Worm (Caenorhabditis elegans): ENCODE data around the gene T08H10.3.

- TF ChIP-seq ztf-11 (tag; optimal IDR thresholded peaks at IDR 0.05) (no peak), rnt-1 (tag; optimal IDR thresholded peaks at IDR 0.05) (no peak), dsc-1 (tag; optimal IDR thresholded peaks at IDR 0.05) (no peak), lin-39 (tag; optimal IDR thresholded peaks at IDR 0.05) (no peak), nhr-11 (tag; optimal IDR thresholded peaks at IDR 0.05) (no peak), ets-5 (GFP tag; IDR thresholded peaks at IDR 0.05) (no peak), ces-1 (GFP tag; optimal IDR thresholded peaks at IDR 0.05) (no peak), nhr-12 (tag; optimal IDR thresholded peaks at IDR 0.05) (no peak)
Observed at ce11 chrV:4442749-4443381, 28.3 kb upstream of the T08H10.3 start, which contains the start of gene rft-1.
